Worm (Caenorhabditis elegans): ENCODE results near the gene K08E5.1.

Gene K08E5.1

DNA sequence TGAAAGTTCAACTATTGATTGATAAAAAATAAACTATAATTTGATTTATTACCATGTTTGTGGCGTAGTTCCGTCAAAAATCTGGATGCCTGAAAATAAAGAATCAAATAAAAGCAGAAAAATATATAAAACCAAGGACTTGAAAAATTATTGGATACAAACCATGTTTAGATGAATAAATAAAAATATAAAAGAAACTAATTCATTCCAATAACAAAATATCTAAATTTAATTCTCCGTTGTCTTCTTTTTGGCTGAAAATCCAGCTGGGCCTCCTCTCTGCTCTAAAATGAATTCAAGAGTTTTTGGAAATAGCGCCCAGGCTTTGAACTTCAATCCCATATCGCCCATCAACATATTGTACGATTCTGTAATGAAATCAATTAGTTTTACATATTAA, 33.6 kb downstream of the K08E5.1 start, which contains the start of gene vps-29:
Gene vps-29, minus strand, starts transcription at position 101 of the 400 bp plus-strand sequence.
- TF ChIP-seq jun-1 (tag; optimal IDR thresholded peaks at IDR 0.05) (no peak), nhr-19 (GFP tag; conservative IDR thresholded peaks at IDR 0.05) (no peak), dpl-1 (GFP tag; optimal IDR thresholded peaks at IDR 0.05) (no peak), tbx-2 (tag; optimal IDR thresholded peaks at IDR 0.05) (no peak), snu-23 (GFP tag; optimal IDR thresholded peaks at IDR 0.05) (no peak), alr-1 (tag; optimal IDR thresholded peaks at IDR 0.05; ENCODE audit: borderline replicate concordance) (no peak), xbp-1 (tag; optimal IDR thresholded peaks at IDR 0.05) (no peak), aly-2 (tag; optimal IDR thresholded peaks at IDR 0.05) (no peak), nhr-20 (tag; optimal IDR thresholded peaks at IDR 0.05) (no peak), fkh-4 (tag; optimal IDR thresholded peaks at IDR 0.05; ENCODE audit: borderline replicate concordance) (no peak), fkh-10 (GFP tag; optimal IDR thresholded peaks at IDR 0.05) (no peak), hpl-2 (GFP tag; optimal IDR thresholded peaks at IDR 0.05) (no peak)

DNA sequence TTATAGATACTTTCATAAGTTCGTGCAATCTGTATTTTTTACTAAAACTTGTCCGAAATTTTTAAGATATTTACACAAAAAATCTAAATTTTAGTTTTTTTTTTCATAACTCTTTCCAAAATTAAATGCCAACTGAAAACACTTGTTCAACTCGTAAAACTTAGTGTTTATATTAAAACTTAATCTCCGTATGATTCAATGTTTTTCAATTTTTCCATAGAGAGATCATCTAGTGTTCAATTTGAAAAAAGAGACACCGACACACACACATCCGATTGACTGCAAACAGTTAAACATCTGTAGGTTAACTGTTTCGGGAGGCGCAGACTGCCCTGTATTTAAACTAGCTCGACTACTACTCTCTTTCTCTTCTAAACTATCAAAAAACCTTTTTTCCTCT, 37.6 kb downstream of the K08E5.1 start, which contains the start of gene T16H12.9:
Gene T16H12.9, plus strand, starts transcription at position 301 of the 400 bp plus-strand sequence.
- no peak for TF ChIP-seq unc-130 (tag; optimal IDR thresholded peaks at IDR 0.05)
- no peak for TF ChIP-seq hpl-2 (GFP tag; optimal IDR thresholded peaks at IDR 0.05)
- TF ChIP-seq aha-1 (tag; optimal IDR thresholded peaks at IDR 0.05): no peak
- TF ChIP-seq ceh-8 (GFP tag; optimal IDR thresholded peaks at IDR 0.05): no peak
- no peak for TF ChIP-seq nhr-84 (tag; optimal IDR thresholded peaks at IDR 0.05)
- TF ChIP-seq tbx-2 (tag; optimal IDR thresholded peaks at IDR 0.05): no peak
- TF ChIP-seq alr-1 (tag; optimal IDR thresholded peaks at IDR 0.05; ENCODE audit: borderline replicate concordance): no peak
- no peak for TF ChIP-seq C34B4.2 (tag; optimal IDR thresholded peaks at IDR 0.05)
- TF ChIP-seq sptf-1 (tag; optimal IDR thresholded peaks at IDR 0.05): no peak
- no peak for TF ChIP-seq skn-1 (tag; optimal IDR thresholded peaks at IDR 0.05)
- no peak for TF ChIP-seq fkh-4 (tag; optimal IDR thresholded peaks at IDR 0.05; ENCODE audit: borderline replicate concordance)
- TF ChIP-seq snpc-4 (tag; optimal IDR thresholded peaks at IDR 0.05): no peak
- TF ChIP-seq swsn-7 (tag; optimal IDR thresholded peaks at IDR 0.05): no peak
- TF ChIP-seq mab-9 (GFP tag; IDR thresholded peaks at IDR 0.05): no peak

DNA sequence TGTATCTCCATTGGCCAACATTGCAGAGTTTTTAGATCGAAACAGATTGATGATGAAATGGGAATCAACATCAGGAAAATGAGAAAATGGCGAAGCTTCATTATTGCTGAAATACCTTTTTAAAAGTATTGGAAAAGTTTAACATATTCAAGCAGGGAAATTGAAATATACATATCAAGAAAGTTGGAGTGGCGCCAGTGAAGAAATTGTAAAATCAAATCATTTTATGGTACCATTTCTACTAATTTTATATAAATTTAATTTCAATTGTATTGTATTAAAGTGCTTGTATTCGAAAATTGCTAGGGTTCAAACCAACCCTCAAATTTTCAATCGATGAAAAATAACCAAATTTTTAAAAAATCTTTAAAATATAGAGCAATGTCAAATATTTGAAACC, 40.2 kb downstream of the K08E5.1 start, which contains the start of gene srt-55:
Gene srt-55, minus strand, starts transcription at position 101 of the 400 bp plus-strand sequence.
- no peak for TF ChIP-seq nhr-28 (tag; optimal IDR thresholded peaks at IDR 0.05)
- no peak for TF ChIP-seq efl-3 (GFP tag; optimal IDR thresholded peaks at IDR 0.05)
- TF ChIP-seq sox-4 (tag; optimal IDR thresholded peaks at IDR 0.05): no peak
- no peak for TF ChIP-seq nhr-90 (tag; optimal IDR thresholded peaks at IDR 0.05; ENCODE audit: poor library complexity)
- no peak for TF ChIP-seq nhr-77 (tag; optimal IDR thresholded peaks at IDR 0.05)
- no peak for TF ChIP-seq mab-9 (GFP tag; IDR thresholded peaks at IDR 0.05)
- no peak for TF ChIP-seq egl-13 (tag; optimal IDR thresholded peaks at IDR 0.05)
- TF ChIP-seq aha-1 (tag; optimal IDR thresholded peaks at IDR 0.05): no peak
- no peak for TF ChIP-seq ets-5 (GFP tag; IDR thresholded peaks at IDR 0.05)
- TF ChIP-seq egl-27 (tag; optimal IDR thresholded peaks at IDR 0.05): no peak
- no peak for TF ChIP-seq unc-30 (tag; optimal IDR thresholded peaks at IDR 0.05)
- no peak for TF ChIP-seq efl-1 (optimal IDR thresholded peaks at IDR 0.05)
- no peak for TF ChIP-seq efl-1 (GFP tag; optimal IDR thresholded peaks at IDR 0.05 in 1 of 2)
- no peak for TF ChIP-seq ceh-63 (GFP tag; optimal IDR thresholded peaks at IDR 0.05)

DNA sequence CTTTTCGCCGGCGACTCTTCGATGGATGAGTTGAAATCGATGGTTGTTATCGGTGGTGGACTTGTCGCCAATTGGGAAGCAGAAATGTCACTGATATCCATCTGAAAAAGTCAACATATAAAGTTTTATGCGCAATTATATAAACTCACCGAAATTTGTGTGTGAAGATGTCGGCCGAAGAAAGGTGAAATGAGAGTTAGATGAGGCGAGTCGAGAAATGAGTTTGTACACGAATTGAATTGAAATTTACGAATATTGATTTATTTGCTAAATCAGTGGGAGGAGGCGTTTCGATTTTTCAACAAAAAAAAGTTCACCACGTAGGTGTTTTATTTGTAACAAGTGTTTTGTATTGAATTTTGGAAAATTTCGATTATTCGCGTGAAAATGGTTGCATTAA, 45.2 kb downstream of the K08E5.1 start, which contains the start of gene kel-10:
Gene kel-10, minus strand, starts transcription at position 101 of the 400 bp plus-strand sequence.
- TF ChIP-seq ama-1 (optimal IDR thresholded peaks at IDR 0.05): no peak
- TF ChIP-seq lin-15B (tag; optimal IDR thresholded peaks at IDR 0.05): no peak
- no peak for TF ChIP-seq hpl-2 (GFP tag; optimal IDR thresholded peaks at IDR 0.05)
- no peak for TF ChIP-seq nhr-71 (tag; optimal IDR thresholded peaks at IDR 0.05)
- no peak for TF ChIP-seq fkh-4 (tag; optimal IDR thresholded peaks at IDR 0.05; ENCODE audit: borderline replicate concordance)
- TF ChIP-seq zag-1 (tag; optimal IDR thresholded peaks at IDR 0.05): no peak
- no peak for TF ChIP-seq aha-1 (tag; optimal IDR thresholded peaks at IDR 0.05)
- TF ChIP-seq fkh-10 (GFP tag; optimal IDR thresholded peaks at IDR 0.05): no peak
- TF ChIP-seq nhr-76 (tag; optimal IDR thresholded peaks at IDR 0.05): no peak
- TF ChIP-seq nhr-84 (tag; optimal IDR thresholded peaks at IDR 0.05): no peak
- TF ChIP-seq tlp-1 (tag; optimal IDR thresholded peaks at IDR 0.05): no peak

All from whole organism, L1 larva.